Worm (Caenorhabditis elegans) whole organism, L3 larva: ENCODE data around the gene B0001.5.

ENCODE experiments used
- R02D3.7 ChIP-seq: fragments of 150-350 bp; optimal IDR thresholded peaks from 2 replicates; lab custom pipeline; 2014; ENCODE audit warnings: missing biosample characterization, missing genetic modification characterization
- ceh-82 ChIP-seq: fragments of 150-350 bp; optimal IDR thresholded peaks from 2 replicates; lab custom pipeline; 2014; ENCODE audit warnings: missing biosample characterization, missing genetic modification characterization
- ceh-9 ChIP-seq: sonication (generic microtip); optimal IDR thresholded peaks from 2 replicates; lab custom pipeline; 2018; ENCODE audit warnings: missing biosample characterization, missing genetic modification characterization
- jun-1 ChIP-seq: fragments of 150-350 bp; optimal IDR thresholded peaks from 2 replicates; lab custom pipeline; 2014; ENCODE audit warnings: missing biosample characterization, missing genetic modification reagents, missing genetic modification characterization
- nhr-11 ChIP-seq: fragments of 150-350 bp; optimal IDR thresholded peaks from 2 replicates; lab custom pipeline; 2014; ENCODE audit warnings: missing biosample characterization, missing genetic modification characterization
- nhr-76 ChIP-seq: fragments of 150-350 bp; sonication (generic microtip); optimal IDR thresholded peaks from 5 replicates; lab custom pipeline; 2014; ENCODE audit warnings: missing biosample characterization, missing genetic modification characterization
- pqm-1 ChIP-seq: fragments of 150-350 bp; optimal IDR thresholded peaks from 2 replicates; lab custom pipeline; 2017; ENCODE audit warnings: missing biosample characterization, missing genetic modification characterization, inconsistent platforms
- tbx-2 ChIP-seq: sonication (generic microtip); optimal IDR thresholded peaks from 2 replicates; lab custom pipeline; 2016; ENCODE audit warnings: mild to moderate bottlenecking, missing genetic modification characterization, missing compliant biosample characterization
- ztf-11 ChIP-seq: fragments of 150-350 bp; optimal IDR thresholded peaks from 2 replicates; lab custom pipeline; 2014; ENCODE audit warnings: missing biosample characterization, missing genetic modification characterization
- ztf-4 ChIP-seq: fragments of 150-350 bp; optimal IDR thresholded peaks from 2 replicates; lab custom pipeline; 2014; ENCODE audit warnings: missing biosample characterization, missing genetic modification characterization

ce11 chrIV:12134991-12135390 is 8.1 kb downstream of the B0001.5 start:
- TF ChIP-seq pqm-1 (tag; lab: Kevin White, UChicago) (no peak), jun-1 (no peak), ztf-11 (tag; lab: Kevin White, UChicago) (no peak), R02D3.7 (tag; lab: Kevin White, UChicago) (no peak), ceh-82 (tag; lab: Kevin White, UChicago) (no peak), ztf-4 (no peak), tbx-2 (tag; lab: Kevin White, UChicago) (no peak), ceh-9 (tag; lab: Kevin White, UChicago) (no peak), nhr-11 (tag; lab: Kevin White, UChicago) (no peak), nhr-76 (no peak)
